Worm (Caenorhabditis elegans): ENCODE results near the gene ufm-1.

DNA sequence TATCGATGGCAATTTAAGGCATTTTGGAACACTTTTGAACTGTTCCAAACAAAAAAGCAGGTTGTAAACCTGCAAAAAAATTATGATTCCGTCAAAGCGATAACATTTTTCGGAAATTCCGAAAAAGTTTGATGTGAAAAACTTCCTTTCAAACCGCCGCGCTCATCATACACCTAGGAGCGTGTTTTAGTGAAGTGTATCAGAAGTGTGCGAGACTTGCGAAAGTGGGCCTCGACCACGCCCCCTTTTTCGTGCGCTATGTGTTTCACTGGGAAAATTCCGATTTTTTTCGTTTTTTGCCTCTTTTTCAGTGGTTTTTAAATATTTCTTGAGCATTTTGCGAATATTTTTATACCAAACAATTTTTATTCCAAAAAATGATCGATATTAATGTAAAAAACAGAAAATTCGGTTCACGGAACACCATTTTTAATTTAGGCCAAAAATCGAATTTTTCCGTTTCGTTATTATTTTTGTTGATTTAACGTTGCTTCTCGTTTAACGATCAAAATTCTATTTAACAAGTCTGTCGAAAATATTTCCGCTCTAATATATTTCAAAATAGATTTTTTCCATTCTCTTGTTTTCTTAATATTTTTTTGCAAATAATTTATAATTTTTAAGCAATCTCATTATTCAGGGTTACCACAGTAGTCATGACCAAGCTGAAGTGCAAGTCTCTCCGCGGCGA is 4.1 kb upstream of the ufm-1 start, which contains the start of gene rpl-35:
- TF ChIP-seq fkh-10 (GFP tag; optimal IDR thresholded peaks at IDR 0.05) (peak; percentile 99), elt-3 (tag; optimal IDR thresholded peaks at IDR 0.05) (peak; percentile 83 to 98 (median 90)), lin-39 (tag; optimal IDR thresholded peaks at IDR 0.05) (peak; percentile 99), tbx-2 (tag; optimal IDR thresholded peaks at IDR 0.05) (peak; percentile 97), ceh-82 (tag; optimal IDR thresholded peaks at IDR 0.05) (peak; percentile 99), sea-2 (GFP tag; optimal IDR thresholded peaks at IDR 0.05) (peak; percentile 47), unc-62 (GFP tag; optimal IDR thresholded peaks at IDR 0.05) (peak; percentile 99), nhr-43 (tag; optimal IDR thresholded peaks at IDR 0.05; ENCODE audit: poor library complexity, severe bottlenecking) (peak; percentile 99), nhr-76 (tag; optimal IDR thresholded peaks at IDR 0.05) (peak; percentile 92), mdl-1 (tag; optimal IDR thresholded peaks at IDR 0.05) (peak; percentile 79)

Measured in whole organism, L3 larva.